3 fruit fly cellular contexts compared by ENCODE assay signal in the genomic region with DNA sequence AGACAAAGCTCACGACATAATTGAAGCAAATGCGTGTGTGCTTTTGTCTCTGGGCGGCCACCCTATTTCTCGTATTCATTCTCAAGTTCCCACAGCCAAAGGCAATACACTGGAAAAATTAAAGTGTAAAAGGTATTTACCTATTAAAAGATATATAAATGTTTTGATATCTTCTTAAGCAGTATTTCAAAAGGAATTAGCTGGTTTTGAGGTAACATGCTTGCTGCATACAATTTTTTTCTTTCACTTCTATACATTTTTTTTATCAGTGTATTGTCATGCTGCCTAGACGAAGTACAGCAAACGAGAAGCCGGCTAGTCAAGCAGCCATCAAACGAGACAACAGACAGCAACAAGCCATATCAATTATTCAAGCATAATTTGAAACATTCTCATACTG.
TF ChIP-seq lines count a peak whose summit lies in the region.

No protein-coding gene starts in this region.

- no peak for TF ChIP-seq CTCF in whole organism, embryonic (GFP tag; optimal IDR thresholded peaks at IDR 0.05; lab: Kevin White, UChicago)

TF ChIP-seq in whole organism, embryonic, 481 proteins besides CTCF, POLR2A, EP300 and RAD21 (continues in another document):
- TF ChIP-seq CG2678 (tag; optimal IDR thresholded peaks at IDR 0.05; lab: Kevin White, UChicago) (peak; percentile 41), slbo (GFP tag; IDR thresholded peaks at IDR 0.05; lab: Robert Waterston, UW) (peak; percentile 52), CG8924 (tag; optimal IDR thresholded peaks at IDR 0.05; lab: Kevin White, UChicago) (peak; percentile 13), CG7839 (tag; optimal IDR thresholded peaks at IDR 0.05; lab: Kevin White, UChicago) (peak; percentile 5), CG18011 (GFP tag; optimal IDR thresholded peaks at IDR 0.05; lab: Kevin White, UChicago) (no peak), dimm (GFP tag; IDR thresholded peaks at IDR 0.05; lab: Robert Waterston, UW) (peak; percentile 12; the same call in 1 of the 2 replicates), Dbx (GFP tag; IDR thresholded peaks at IDR 0.05; lab: Robert Waterston, UW) (0 out of 3 replicates have a peak, but pooled peaks have one; percentile 24), CG10209 (GFP tag; optimal IDR thresholded peaks at IDR 0.05; lab: Kevin White, UChicago) (no peak), Xrp1 (GFP tag; IDR thresholded peaks at IDR 0.05; lab: Robert Waterston, UW) (peak; percentile 16; the same call in 1 of the 2 replicates), grau (tag; optimal IDR thresholded peaks at IDR 0.05; lab: Kevin White, UChicago) (peak; percentile 8), Ets65A (GFP tag; lab: Kevin White, UChicago) (peak; percentile 12), caup (GFP tag; optimal IDR thresholded peaks at IDR 0.05; lab: Kevin White, UChicago; ENCODE audit: severe bottlenecking) (peak; percentile 4), CG13424 (tag; optimal IDR thresholded peaks at IDR 0.05; lab: Kevin White, UChicago) (no peak), twi (tag; optimal IDR thresholded peaks at IDR 0.05; lab: Kevin White, UChicago) (no peak), Hr51 (GFP tag; optimal IDR thresholded peaks at IDR 0.05; lab: Kevin White, UChicago) (peak in 1 of 2 experiments; percentile 32), Hmr (GFP tag; optimal IDR thresholded peaks at IDR 0.05; lab: Kevin White, UChicago) (peak; percentile 1), dmrt99B (tag; optimal IDR thresholded peaks at IDR 0.05; lab: Kevin White, UChicago) (peak; percentile 47), CG4854 (GFP tag; optimal IDR thresholded peaks at IDR 0.05; lab: Kevin White, UChicago) (no peak), CG3281 (GFP tag; optimal IDR thresholded peaks at IDR 0.05; lab: Kevin White, UChicago) (peak; percentile 40), fd96Cb (tag; optimal IDR thresholded peaks at IDR 0.05; lab: Kevin White, UChicago) (peak; percentile 4), CG12391 (tag; optimal IDR thresholded peaks at IDR 0.05; lab: Kevin White, UChicago) (no peak), Med (GFP tag; lab: Kevin White, UChicago) (peak; percentile 83), CG10147 (GFP tag; optimal IDR thresholded peaks at IDR 0.05; lab: Kevin White, UChicago) (peak; percentile 21), tap (tag; optimal IDR thresholded peaks at IDR 0.05; lab: Kevin White, UChicago) (peak; percentile 30), CG13296 (GFP tag; optimal IDR thresholded peaks at IDR 0.05; lab: Kevin White, UChicago) (peak; percentile 25), phol (tag; optimal IDR thresholded peaks at IDR 0.05; lab: Kevin White, UChicago) (peak; percentile 47), ash1 (GFP tag; optimal IDR thresholded peaks at IDR 0.05; lab: Kevin White, UChicago) (no peak), CG7556 (GFP tag; optimal IDR thresholded peaks at IDR 0.05; lab: Kevin White, UChicago) (peak; percentile 8)

TF ChIP-seq in whole organism, prepupa, 60 proteins besides CTCF, POLR2A, EP300 and RAD21:
- TF ChIP-seq Gug (GFP tag; IDR thresholded peaks at IDR 0.05; lab: Robert Waterston, UW) (no peak), Met (GFP tag; optimal IDR thresholded peaks at IDR 0.05; lab: Kevin White, UChicago) (peak; percentile 18), Eip78C (GFP tag; lab: Kevin White, UChicago) (peak; percentile 39), CG32006 (GFP tag; optimal IDR thresholded peaks at IDR 0.05; lab: Kevin White, UChicago) (no peak), svp (GFP tag; lab: Kevin White, UChicago) (peak; percentile 42), eg (GFP tag; IDR thresholded peaks at IDR 0.05; lab: Robert Waterston, UW) (0 out of 3 replicates have a peak, but pooled peaks have one; percentile 24)

TF ChIP-seq in whole organism, pupa, 21 proteins besides CTCF, POLR2A, EP300 and RAD21:
- TF ChIP-seq CG8159 (tag; optimal IDR thresholded peaks at IDR 0.05; lab: Kevin White, UChicago) (peak; percentile 48), rn (GFP tag; IDR thresholded peaks at IDR 0.05; lab: Robert Waterston, UW) (no peak), CG17806 (tag; optimal IDR thresholded peaks at IDR 0.05; lab: Kevin White, UChicago) (peak; percentile 8)
TF ChIP-seq in whole organism, pupa: peak in this region for 2.
